Worm (Caenorhabditis elegans): ENCODE data around the gene acr-16.

DNA sequence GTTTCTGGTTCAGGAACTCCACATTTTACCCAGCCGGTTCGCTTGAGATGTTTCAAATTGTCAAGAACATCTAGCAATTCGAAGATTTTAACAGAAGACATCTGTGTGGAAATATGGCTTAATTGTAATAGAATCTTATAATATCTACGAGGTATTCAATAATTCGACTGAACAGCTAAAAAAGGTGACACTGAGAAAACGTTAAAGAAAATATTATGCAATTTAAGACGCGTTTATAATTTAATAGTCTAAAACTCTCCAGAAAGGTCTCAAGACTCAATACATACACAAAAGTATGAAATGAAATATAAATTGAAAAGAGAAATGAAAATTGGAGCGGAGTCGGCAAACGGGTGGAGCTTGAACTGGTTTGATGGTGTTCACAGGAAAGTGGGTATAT is 47.7 kb upstream of the acr-16 start, which contains the start of gene F45F2.9:
- TF ChIP-seq che-1 (tag; optimal IDR thresholded peaks at IDR 0.05) = no peak
- no peak for TF ChIP-seq rnt-1 (tag; optimal IDR thresholded peaks at IDR 0.05)
- no peak for TF ChIP-seq pqm-1 (tag; optimal IDR thresholded peaks at IDR 0.05)
- TF ChIP-seq ceh-19 (GFP tag; optimal IDR thresholded peaks at IDR 0.05) = no peak
- TF ChIP-seq ceh-30 (tag; optimal IDR thresholded peaks at IDR 0.05) = no peak
- no peak for TF ChIP-seq pha-4 (tag; optimal IDR thresholded peaks at IDR 0.05)
- no peak for TF ChIP-seq fkh-10 (GFP tag; optimal IDR thresholded peaks at IDR 0.05)
- no peak for TF ChIP-seq unc-42 (tag; optimal IDR thresholded peaks at IDR 0.05)
- no peak for TF ChIP-seq ama-1 (optimal IDR thresholded peaks at IDR 0.05)
- TF ChIP-seq ceh-14 (tag; optimal IDR thresholded peaks at IDR 0.05) = no peak

Measured in whole organism, late embryonic.